Fruit fly (Drosophila melanogaster) whole organism, adult: ENCODE measurements around the gene dnd.
A peak's percentile ranks its signal among the peaks of the same experiment; 100 is the strongest.

Source experiments
- CG11617 ChIP-seq: fragments of 200-800 bp; sonication (Bioruptor generic); optimal IDR thresholded peaks from 2 replicates; lab custom pipeline; 2017; ENCODE audit warnings: mild to moderate bottlenecking, missing biosample characterization, missing genetic modification reagents, missing genetic modification characterization
- CG12768 ChIP-seq: fragments of 200-800 bp; sonication (Bioruptor generic); optimal IDR thresholded peaks from 2 replicates; lab custom pipeline; 2017; ENCODE audit warnings: missing biosample characterization, missing genetic modification characterization, mild to moderate bottlenecking, moderate library complexity, missing genetic modification reagents
- CG14711 ChIP-seq: fragments of 200-800 bp; sonication (Bioruptor generic); optimal IDR thresholded peaks from 2 replicates; lab custom pipeline; 2018; ENCODE audit warnings: missing biosample characterization, mild to moderate bottlenecking, missing genetic modification characterization, moderate library complexity
- CG1620 ChIP-seq: fragments of 200-800 bp; sonication (Bioruptor generic); optimal IDR thresholded peaks from 2 replicates; lab custom pipeline; 2016; ENCODE audit warnings: missing biosample characterization, missing genetic modification characterization
- CG33017 ChIP-seq: fragments of 200-800 bp; sonication (Bioruptor generic); optimal IDR thresholded peaks from 2 replicates; lab custom pipeline; 2018; ENCODE audit warnings: missing biosample characterization, mild to moderate bottlenecking, missing genetic modification characterization, moderate library complexity
- CG5204 ChIP-seq: fragments of 200-800 bp; sonication (Bioruptor generic); optimal IDR thresholded peaks from 2 replicates; lab custom pipeline; 2016; ENCODE audit warnings: missing biosample characterization, missing genetic modification characterization
- CG7045 ChIP-seq: fragments of 200-800 bp; sonication (Bioruptor generic); optimal IDR thresholded peaks from 2 replicates; lab custom pipeline; 2017; ENCODE audit warnings: missing biosample characterization, mild to moderate bottlenecking, missing genetic modification characterization
- CG7101 ChIP-seq: fragments of 200-800 bp; sonication (Bioruptor generic); optimal IDR thresholded peaks from 2 replicates; lab custom pipeline; 2018; ENCODE audit warnings: missing biosample characterization, mild to moderate bottlenecking, missing genetic modification characterization, moderate library complexity
- Clk ChIP-seq: fragments of 200-800 bp; sonication (Bioruptor generic); optimal IDR thresholded peaks from 2 replicates; lab custom pipeline; 2017; ENCODE audit warnings: missing biosample characterization, missing genetic modification characterization
- Crg-1 ChIP-seq: fragments of 200-800 bp; sonication (Bioruptor generic); optimal IDR thresholded peaks from 2 replicates; lab custom pipeline; 2016; ENCODE audit warnings: missing biosample characterization, missing genetic modification characterization
- Hr96 ChIP-seq: fragments of 200-800 bp; sonication (Bioruptor generic); optimal IDR thresholded peaks from 2 replicates; lab custom pipeline; 2016; ENCODE audit warnings: missing biosample characterization, missing genetic modification characterization
- Mnt ChIP-seq: fragments of 200-800 bp; sonication (Bioruptor generic); optimal IDR thresholded peaks from 2 replicates; lab custom pipeline; 2016; ENCODE audit warnings: missing biosample characterization, mild to moderate bottlenecking, missing genetic modification characterization
- bab1 ChIP-seq: fragments of 200-800 bp; sonication (Bioruptor generic); optimal IDR thresholded peaks from 3 replicates; lab custom pipeline; 2019; ENCODE audit warnings: missing biosample characterization, mild to moderate bottlenecking, missing genetic modification characterization, moderate library complexity
- cic ChIP-seq: fragments of 200-800 bp; sonication (Bioruptor generic); optimal IDR thresholded peaks from 2 replicates; lab custom pipeline; 2017; ENCODE audit warnings: missing biosample characterization, mild to moderate bottlenecking, missing genetic modification characterization, moderate library complexity
- cnc ChIP-seq, 2 experiments: fragments of >200 bp; optimal IDR thresholded peaks; 2 replicates each; lab custom pipeline; 2017
- kay ChIP-seq: fragments of 200-800 bp; sonication (Bioruptor generic); peaks from one replicate; lab custom pipeline; 2016; ENCODE audit warnings: missing biosample characterization, missing genetic modification characterization, borderline replicate concordance
- ovo ChIP-seq: fragments of 200-800 bp; sonication (Bioruptor generic); optimal IDR thresholded peaks from 2 replicates; lab custom pipeline; 2016; ENCODE audit warnings: missing biosample characterization, missing genetic modification characterization
- pad ChIP-seq: fragments of 200-800 bp; sonication (Bioruptor generic); optimal IDR thresholded peaks from 3 replicates; lab custom pipeline; 2017; ENCODE audit warnings: missing biosample characterization, missing genetic modification characterization, mild to moderate bottlenecking, moderate library complexity, missing genetic modification reagents
- tj ChIP-seq: fragments of 200-800 bp; sonication (Bioruptor generic); optimal IDR thresholded peaks from 3 replicates; lab custom pipeline; 2017; ENCODE audit warnings: missing biosample characterization, mild to moderate bottlenecking, missing genetic modification characterization, moderate library complexity
- toe ChIP-seq: fragments of 200-800 bp; sonication (Bioruptor generic); optimal IDR thresholded peaks from 2 replicates; lab custom pipeline; 2016; ENCODE audit warnings: missing biosample characterization, missing genetic modification characterization

The dnd gene

dm6 chr3R:21895961-21896875 is 9.1 kb upstream of the dnd start:
- TF ChIP-seq Clk (GFP tag; lab: Kevin White, UChicago) (no peak), Crg-1 (no peak), bab1 (GFP tag; lab: Kevin White, UChicago) (no peak), Mnt (GFP tag; lab: Kevin White, UChicago) (no peak), CG1620 (GFP tag; lab: Kevin White, UChicago) (no peak), tj (GFP tag; lab: Kevin White, UChicago) (peak; percentile 77)

- TF ChIP-seq CG7101: no peak
- no peak for TF ChIP-seq cnc (optimal IDR thresholded peaks at IDR 0.05; lab: Kevin White, UChicago)
- TF ChIP-seq toe: no peak
- TF ChIP-seq CG11617 (GFP tag; lab: Kevin White, UChicago): no peak
- no peak for TF ChIP-seq CG1620 (GFP tag; lab: Kevin White, UChicago)
Observed at dm6 chr3R:21893929-21894328, 6.8 kb upstream of the dnd start.

dm6 chr3R:21892450-21892849 is 5.3 kb upstream of the dnd start:
- TF ChIP-seq Clk (GFP tag; lab: Kevin White, UChicago): no peak
- no peak for TF ChIP-seq CG12768 (GFP tag; lab: Kevin White, UChicago)
- no peak for TF ChIP-seq CG1620 (GFP tag; lab: Kevin White, UChicago)
- TF ChIP-seq CG14711 (tag; lab: Kevin White, UChicago): no peak
- no peak for TF ChIP-seq Hr96
- TF ChIP-seq cic (GFP tag; lab: Kevin White, UChicago): no peak
- TF ChIP-seq tj (GFP tag; lab: Kevin White, UChicago): no peak
- TF ChIP-seq CG33017 (tag; lab: Kevin White, UChicago): no peak
- no peak for TF ChIP-seq CG5204 (GFP tag; lab: Kevin White, UChicago)
- TF ChIP-seq bab1 (GFP tag; lab: Kevin White, UChicago): no peak
- TF ChIP-seq kay: no peak
- TF ChIP-seq pad: no peak
- TF ChIP-seq CG7101: no peak
- TF ChIP-seq Crg-1: no peak
- no peak for TF ChIP-seq toe
- no peak for TF ChIP-seq Mnt (GFP tag; lab: Kevin White, UChicago)
- TF ChIP-seq ovo (GFP tag; lab: Kevin White, UChicago): no peak
- TF ChIP-seq CG7045 (GFP tag; lab: Kevin White, UChicago): no peak
- TF ChIP-seq CG11617 (GFP tag; lab: Kevin White, UChicago): no peak

dm6 chr3R:21890739-21891138 is 3.6 kb upstream of the dnd start:
- TF ChIP-seq cic (GFP tag; lab: Kevin White, UChicago): no peak
- TF ChIP-seq bab1 (GFP tag; lab: Kevin White, UChicago): no peak
- no peak for TF ChIP-seq Clk (GFP tag; lab: Kevin White, UChicago)
- TF ChIP-seq CG7045 (GFP tag; lab: Kevin White, UChicago): no peak
- TF ChIP-seq CG14711 (tag; lab: Kevin White, UChicago): no peak
- TF ChIP-seq CG5204 (GFP tag; lab: Kevin White, UChicago): no peak
- no peak for TF ChIP-seq CG7101

dm6 chr3R:21889945-21890344 is 2.8 kb upstream of the dnd start:
- TF ChIP-seq kay: peak; percentile 65
- no peak for TF ChIP-seq Crg-1

- TF ChIP-seq CG12768 (GFP tag; lab: Kevin White, UChicago) (peak; percentile 4), Crg-1 (no peak), CG33017 (tag; lab: Kevin White, UChicago) (peak; percentile 22), CG7045 (GFP tag; lab: Kevin White, UChicago) (no peak), kay (peak; percentile 93), bab1 (GFP tag; lab: Kevin White, UChicago) (peak; percentile 15), Mnt (GFP tag; lab: Kevin White, UChicago) (no peak), CG1620 (GFP tag; lab: Kevin White, UChicago) (no peak), cic (GFP tag; lab: Kevin White, UChicago) (peak; percentile 40)
Observed at dm6 chr3R:21888696-21889602, 1.8 kb upstream of the dnd start, which contains the start of gene CG43844. TSS of gene CG43844 (plus strand) at chr3R:21889539.

dm6 chr3R:21887588-21888007 is 443 bp upstream of the dnd start:
- TF ChIP-seq bab1 (GFP tag; lab: Kevin White, UChicago) (peak; percentile 14), CG12768 (GFP tag; lab: Kevin White, UChicago) (peak; percentile 14), cic (GFP tag; lab: Kevin White, UChicago) (no peak), CG5204 (GFP tag; lab: Kevin White, UChicago) (no peak), kay (peak; percentile 54), pad (no peak), CG14711 (tag; lab: Kevin White, UChicago) (peak; percentile 26), ovo (GFP tag; lab: Kevin White, UChicago) (no peak), CG7101 (peak; percentile 24)
